Worm (Caenorhabditis elegans): Measurements from ENCODE around the gene ZK1240.5.

The ZK1240.5 gene

DNA sequence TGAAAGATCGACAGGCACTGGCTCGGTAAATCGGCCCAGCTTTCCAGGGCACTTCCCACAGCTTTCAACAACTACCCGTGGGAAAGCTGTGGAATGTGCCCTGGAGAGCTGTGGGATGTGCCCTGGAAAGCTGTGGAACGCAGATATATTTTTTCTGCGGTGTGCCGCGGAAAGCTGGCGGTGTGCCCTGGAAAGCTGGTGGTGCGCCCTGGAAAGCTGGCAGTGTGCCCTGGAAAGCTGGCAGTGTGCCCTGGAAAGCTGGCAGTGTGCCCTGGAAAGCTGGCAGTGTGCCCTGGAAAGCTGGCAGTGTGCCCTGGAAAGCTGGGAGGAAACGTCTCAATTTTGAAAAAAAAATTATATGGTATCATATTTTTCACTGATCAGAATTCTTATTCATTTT is 44.0 kb downstream of the ZK1240.5 start:
- TF ChIP-seq egl-27 (tag; optimal IDR thresholded peaks at IDR 0.05) (no peak), zag-1 (tag; optimal IDR thresholded peaks at IDR 0.05) (no peak), ceh-82 (tag; optimal IDR thresholded peaks at IDR 0.05) (no peak), nhr-237 (tag; optimal IDR thresholded peaks at IDR 0.05) (no peak), ceh-9 (tag; optimal IDR thresholded peaks at IDR 0.05) (no peak), ceh-16 (tag; optimal IDR thresholded peaks at IDR 0.05) (no peak), ama-1 (optimal IDR thresholded peaks at IDR 0.05) (no peak), sea-2 (GFP tag; optimal IDR thresholded peaks at IDR 0.05) (no peak), fkh-10 (GFP tag; optimal IDR thresholded peaks at IDR 0.05) (no peak), unc-62 (GFP tag; optimal IDR thresholded peaks at IDR 0.05) (no peak)

Data from whole organism, L3 larva.